Fruit fly (Drosophila melanogaster) whole organism, adult: ENCODE results near the gene CG7006.

Experiments
- CG11617 ChIP-seq: fragments of 200-800 bp; sonication (Bioruptor generic); optimal IDR thresholded peaks from 2 replicates; lab custom pipeline; 2017; ENCODE audit warnings: mild to moderate bottlenecking, missing biosample characterization, missing genetic modification reagents, missing genetic modification characterization
- CG12768 ChIP-seq: fragments of 200-800 bp; sonication (Bioruptor generic); optimal IDR thresholded peaks from 2 replicates; lab custom pipeline; 2017; ENCODE audit warnings: missing biosample characterization, missing genetic modification characterization, mild to moderate bottlenecking, moderate library complexity, missing genetic modification reagents
- CG14711 ChIP-seq: fragments of 200-800 bp; sonication (Bioruptor generic); optimal IDR thresholded peaks from 2 replicates; lab custom pipeline; 2018; ENCODE audit warnings: missing biosample characterization, mild to moderate bottlenecking, missing genetic modification characterization, moderate library complexity
- CG1620 ChIP-seq: fragments of 200-800 bp; sonication (Bioruptor generic); optimal IDR thresholded peaks from 2 replicates; lab custom pipeline; 2016; ENCODE audit warnings: missing biosample characterization, missing genetic modification characterization
- CG33017 ChIP-seq: fragments of 200-800 bp; sonication (Bioruptor generic); optimal IDR thresholded peaks from 2 replicates; lab custom pipeline; 2018; ENCODE audit warnings: missing biosample characterization, mild to moderate bottlenecking, missing genetic modification characterization, moderate library complexity
- CG5204 ChIP-seq: fragments of 200-800 bp; sonication (Bioruptor generic); optimal IDR thresholded peaks from 2 replicates; lab custom pipeline; 2016; ENCODE audit warnings: missing biosample characterization, missing genetic modification characterization
- CG7045 ChIP-seq: fragments of 200-800 bp; sonication (Bioruptor generic); optimal IDR thresholded peaks from 2 replicates; lab custom pipeline; 2017; ENCODE audit warnings: missing biosample characterization, mild to moderate bottlenecking, missing genetic modification characterization
- CG7101 ChIP-seq: fragments of 200-800 bp; sonication (Bioruptor generic); optimal IDR thresholded peaks from 2 replicates; lab custom pipeline; 2018; ENCODE audit warnings: missing biosample characterization, mild to moderate bottlenecking, missing genetic modification characterization, moderate library complexity
- Clk ChIP-seq: fragments of 200-800 bp; sonication (Bioruptor generic); optimal IDR thresholded peaks from 2 replicates; lab custom pipeline; 2017; ENCODE audit warnings: missing biosample characterization, missing genetic modification characterization
- Crg-1 ChIP-seq: fragments of 200-800 bp; sonication (Bioruptor generic); optimal IDR thresholded peaks from 2 replicates; lab custom pipeline; 2016; ENCODE audit warnings: missing biosample characterization, missing genetic modification characterization
- Hr96 ChIP-seq: fragments of 200-800 bp; sonication (Bioruptor generic); optimal IDR thresholded peaks from 2 replicates; lab custom pipeline; 2016; ENCODE audit warnings: missing biosample characterization, missing genetic modification characterization
- Mnt ChIP-seq: fragments of 200-800 bp; sonication (Bioruptor generic); optimal IDR thresholded peaks from 2 replicates; lab custom pipeline; 2016; ENCODE audit warnings: missing biosample characterization, mild to moderate bottlenecking, missing genetic modification characterization
- bab1 ChIP-seq: fragments of 200-800 bp; sonication (Bioruptor generic); optimal IDR thresholded peaks from 3 replicates; lab custom pipeline; 2019; ENCODE audit warnings: missing biosample characterization, mild to moderate bottlenecking, missing genetic modification characterization, moderate library complexity
- cic ChIP-seq: fragments of 200-800 bp; sonication (Bioruptor generic); optimal IDR thresholded peaks from 2 replicates; lab custom pipeline; 2017; ENCODE audit warnings: missing biosample characterization, mild to moderate bottlenecking, missing genetic modification characterization, moderate library complexity
- cnc ChIP-seq, 2 experiments: fragments of >200 bp; optimal IDR thresholded peaks; 2 replicates each; lab custom pipeline; 2017
- kay ChIP-seq: fragments of 200-800 bp; sonication (Bioruptor generic); peaks from one replicate; lab custom pipeline; 2016; ENCODE audit warnings: missing biosample characterization, missing genetic modification characterization, borderline replicate concordance
- ovo ChIP-seq: fragments of 200-800 bp; sonication (Bioruptor generic); optimal IDR thresholded peaks from 2 replicates; lab custom pipeline; 2016; ENCODE audit warnings: missing biosample characterization, missing genetic modification characterization
- pad ChIP-seq: fragments of 200-800 bp; sonication (Bioruptor generic); optimal IDR thresholded peaks from 3 replicates; lab custom pipeline; 2017; ENCODE audit warnings: missing biosample characterization, missing genetic modification characterization, mild to moderate bottlenecking, moderate library complexity, missing genetic modification reagents
- tj ChIP-seq: fragments of 200-800 bp; sonication (Bioruptor generic); optimal IDR thresholded peaks from 3 replicates; lab custom pipeline; 2017; ENCODE audit warnings: missing biosample characterization, mild to moderate bottlenecking, missing genetic modification characterization, moderate library complexity
- toe ChIP-seq: fragments of 200-800 bp; sonication (Bioruptor generic); optimal IDR thresholded peaks from 2 replicates; lab custom pipeline; 2016; ENCODE audit warnings: missing biosample characterization, missing genetic modification characterization

The CG7006 gene

DNA sequence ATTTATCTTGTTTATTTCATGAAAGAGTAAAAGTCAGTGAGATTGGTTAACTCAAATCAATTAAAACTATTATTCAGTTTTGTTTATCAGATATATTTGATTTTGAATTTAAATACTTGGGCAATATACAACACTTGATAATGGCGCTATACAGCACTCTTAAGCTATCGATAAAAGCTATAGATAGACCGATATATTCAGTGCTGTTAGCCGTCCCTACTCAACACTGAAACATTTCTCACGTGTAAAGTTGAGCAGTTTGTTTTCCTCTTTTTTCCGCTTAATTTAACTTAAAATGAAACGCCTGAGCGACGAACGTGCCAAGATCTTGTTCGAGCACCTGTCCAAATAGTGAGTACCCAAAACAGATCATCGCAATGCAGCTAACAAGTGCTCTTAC, at the start of gene CG7006:
Gene CG7006 (plus strand): TSS at position 208 of the 400 bp plus-strand sequence.
- TF ChIP-seq cnc (optimal IDR thresholded peaks at IDR 0.05; lab: Kevin White, UChicago) (no peak), CG7101 (tag; lab: Kevin White, UChicago) (peak; percentile 91), toe (peak; percentile 80), kay (GFP tag; lab: Kevin White, UChicago) (no peak), pad (peak; percentile 88), bab1 (GFP tag; lab: Kevin White, UChicago) (peak; percentile 75), CG7045 (GFP tag; lab: Kevin White, UChicago) (peak; percentile 71), CG14711 (peak; percentile 77), CG5204 (GFP tag; lab: Kevin White, UChicago) (peak; percentile 77), Hr96 (peak; percentile 76), CG33017 (tag; lab: Kevin White, UChicago) (peak; percentile 60), CG12768 (GFP tag; lab: Kevin White, UChicago) (peak; percentile 79), tj (GFP tag; lab: Kevin White, UChicago) (no peak), CG11617 (GFP tag; lab: Kevin White, UChicago) (peak; percentile 41), ovo (GFP tag; lab: Kevin White, UChicago) (peak; percentile 72), Mnt (GFP tag; lab: Kevin White, UChicago) (peak; percentile 97), cic (peak; percentile 43), CG1620 (peak; percentile 97), Clk (GFP tag; lab: Kevin White, UChicago) (peak; percentile 67), Crg-1 (GFP tag; lab: Kevin White, UChicago) (peak; percentile 98)

DNA sequence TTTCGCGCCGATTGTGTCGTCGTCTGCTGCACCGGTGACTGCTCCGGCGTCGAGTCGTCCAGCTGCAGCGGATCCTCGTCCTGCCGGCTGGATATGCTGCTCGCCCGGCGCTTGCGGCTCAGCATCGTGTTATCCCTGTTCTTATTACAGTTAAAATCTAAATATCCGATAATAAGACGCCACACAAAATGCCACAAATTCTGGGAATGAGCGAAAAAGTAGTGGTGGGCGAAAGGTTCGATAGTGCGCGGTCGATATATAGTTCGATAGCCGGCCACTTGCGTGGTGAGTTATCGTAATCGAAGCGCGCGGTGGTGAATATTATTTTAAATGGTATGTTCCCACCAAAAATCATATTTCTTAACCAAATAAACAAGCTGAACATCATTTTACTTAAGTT, 45.4 kb upstream of the CG7006 start, which contains the start of gene polybromo:
Gene polybromo (minus strand): TSS at position 212 of the 400 bp plus-strand sequence.
- TF ChIP-seq Mnt (GFP tag; lab: Kevin White, UChicago) (no peak), CG7101 (tag; lab: Kevin White, UChicago) (no peak), pad (no peak), Crg-1 (GFP tag; lab: Kevin White, UChicago) (no peak), bab1 (GFP tag; lab: Kevin White, UChicago) (peak; percentile 33), CG11617 (GFP tag; lab: Kevin White, UChicago) (no peak), toe (no peak), CG33017 (tag; lab: Kevin White, UChicago) (no peak), CG12768 (GFP tag; lab: Kevin White, UChicago) (no peak), kay (GFP tag; lab: Kevin White, UChicago) (peak; percentile 15), CG1620 (no peak), tj (GFP tag; lab: Kevin White, UChicago) (no peak)

DNA sequence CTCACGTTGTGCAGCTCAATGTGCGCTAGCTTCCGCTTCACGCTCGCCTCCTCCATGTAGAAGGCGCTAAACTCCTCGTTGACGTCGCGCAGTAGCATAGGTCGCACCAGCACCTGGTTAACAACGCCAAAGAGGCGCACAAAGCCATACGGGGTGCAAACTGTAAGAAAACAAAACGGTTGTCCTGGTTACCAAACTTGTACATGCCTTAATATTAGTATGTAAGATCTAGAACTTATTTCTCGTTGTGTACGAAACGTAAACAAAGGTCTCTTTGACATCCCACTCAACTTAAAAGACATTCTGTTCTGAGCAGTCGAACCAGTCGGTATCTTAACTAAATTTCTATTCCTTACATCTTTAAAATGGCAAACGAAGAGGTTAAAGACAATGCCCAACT, 43.1 kb upstream of the CG7006 start, which contains the start of gene CG6980:
Gene CG6980 (plus strand): TSS at position 301 of the 400 bp plus-strand sequence.
- TF ChIP-seq ovo (GFP tag; lab: Kevin White, UChicago): no peak
- TF ChIP-seq CG7045 (GFP tag; lab: Kevin White, UChicago): no peak
- no peak for TF ChIP-seq toe
- TF ChIP-seq cic: no peak
- no peak for TF ChIP-seq CG11617 (GFP tag; lab: Kevin White, UChicago)
- no peak for TF ChIP-seq Crg-1 (GFP tag; lab: Kevin White, UChicago)
- no peak for TF ChIP-seq CG12768 (GFP tag; lab: Kevin White, UChicago)
- no peak for TF ChIP-seq bab1 (GFP tag; lab: Kevin White, UChicago)
- no peak for TF ChIP-seq cnc (optimal IDR thresholded peaks at IDR 0.05; lab: Kevin White, UChicago)
- TF ChIP-seq CG1620: no peak
- no peak for TF ChIP-seq pad
- TF ChIP-seq Clk (GFP tag; lab: Kevin White, UChicago): no peak
- no peak for TF ChIP-seq CG33017 (tag; lab: Kevin White, UChicago)
- TF ChIP-seq CG7101 (tag; lab: Kevin White, UChicago): no peak
- TF ChIP-seq tj (GFP tag; lab: Kevin White, UChicago): no peak
- TF ChIP-seq CG14711: no peak
- TF ChIP-seq Mnt (GFP tag; lab: Kevin White, UChicago): no peak
- TF ChIP-seq CG5204 (GFP tag; lab: Kevin White, UChicago): no peak
- no peak for TF ChIP-seq kay (GFP tag; lab: Kevin White, UChicago)

DNA sequence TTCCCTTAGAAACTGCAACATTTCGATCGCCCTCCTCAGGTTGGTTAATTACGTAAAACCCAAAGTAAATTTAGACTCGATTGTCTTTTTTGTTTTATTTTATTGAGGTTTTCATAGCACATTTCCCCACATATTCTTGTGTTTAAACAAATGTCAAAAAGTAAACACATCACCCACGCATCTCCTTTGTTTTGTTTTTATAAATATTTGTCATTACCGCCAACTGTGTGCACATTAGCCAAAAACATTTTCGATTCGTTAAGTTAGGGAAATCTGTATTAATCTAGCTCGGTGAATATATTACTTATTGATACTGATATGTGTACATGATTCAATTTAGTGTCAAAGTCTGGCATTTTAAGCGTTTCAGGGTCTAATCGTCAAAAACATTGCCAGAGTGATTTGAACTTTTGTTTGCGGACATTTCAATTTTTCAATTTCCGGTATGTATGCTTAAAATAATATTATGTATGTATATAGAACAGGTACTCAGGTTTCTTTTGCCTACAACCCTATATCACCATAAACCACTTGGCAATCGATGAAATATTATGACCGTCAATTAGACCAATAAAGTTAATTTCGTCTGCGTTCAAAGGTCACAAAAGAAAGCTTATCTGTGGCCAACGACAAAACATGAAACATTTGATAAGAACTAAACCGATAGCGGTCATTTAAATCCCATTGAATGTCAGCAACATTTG, 40.7 kb upstream of the CG7006 start:
- TF ChIP-seq kay (GFP tag; lab: Kevin White, UChicago) (peak; percentile 81), CG33017 (tag; lab: Kevin White, UChicago) (peak; percentile 5), CG12768 (GFP tag; lab: Kevin White, UChicago) (no peak)

DNA sequence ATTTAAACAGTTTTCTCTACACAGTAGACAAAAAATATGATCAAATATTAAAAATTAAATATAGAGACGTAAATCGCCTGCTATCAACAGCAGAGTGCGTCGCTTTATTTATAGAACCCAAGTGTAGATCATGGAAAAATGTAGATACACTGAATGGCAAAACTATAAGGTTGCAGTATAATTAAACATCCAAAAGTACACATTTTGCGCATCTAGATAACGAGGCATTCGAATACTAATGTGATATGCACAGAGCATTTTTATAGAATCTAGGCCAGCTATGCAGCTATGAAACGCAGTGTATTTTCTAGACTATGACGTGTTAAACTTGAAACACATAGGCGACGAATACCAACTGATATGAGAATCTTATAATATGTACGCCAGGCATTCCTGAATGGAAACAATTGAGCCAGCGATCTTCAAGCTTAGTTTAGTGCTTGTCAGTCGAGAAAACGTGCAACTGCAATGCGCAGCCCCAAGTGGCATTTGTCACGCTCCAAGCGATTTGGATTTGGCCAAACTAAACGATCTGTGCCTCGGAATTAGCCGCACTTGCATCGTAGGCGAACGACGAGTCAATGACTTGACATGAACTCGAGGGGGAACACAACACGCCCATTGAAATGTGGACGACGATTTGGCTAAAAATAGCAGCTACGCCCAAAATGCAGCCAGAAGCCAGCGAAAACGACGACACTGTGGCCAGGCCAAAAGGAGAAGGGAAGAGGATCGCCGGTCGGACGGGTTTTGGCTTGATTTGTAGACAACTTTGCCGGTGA, 39.4 kb upstream of the CG7006 start:
- peak; percentile 76 for TF ChIP-seq CG11617 (GFP tag; lab: Kevin White, UChicago)
- peak; percentile 97 for TF ChIP-seq CG33017 (tag; lab: Kevin White, UChicago)
- TF ChIP-seq kay (GFP tag; lab: Kevin White, UChicago): peak; percentile 94
- TF ChIP-seq bab1 (GFP tag; lab: Kevin White, UChicago): peak; percentile 79
- peak; percentile 80 for TF ChIP-seq Hr96
- TF ChIP-seq CG5204 (GFP tag; lab: Kevin White, UChicago): peak; percentile 81
- TF ChIP-seq CG1620: peak; percentile 9
- peak; percentile 95 for TF ChIP-seq CG12768 (GFP tag; lab: Kevin White, UChicago)
- TF ChIP-seq Mnt (GFP tag; lab: Kevin White, UChicago): peak; percentile 64
- peak; percentile 70 for TF ChIP-seq pad
- TF ChIP-seq CG7101 (tag; lab: Kevin White, UChicago): peak; percentile 96
- no peak for TF ChIP-seq ovo (GFP tag; lab: Kevin White, UChicago)
- peak; percentile 88 for TF ChIP-seq CG14711
- TF ChIP-seq Crg-1 (GFP tag; lab: Kevin White, UChicago): peak; percentile 78
- no peak for TF ChIP-seq cnc (optimal IDR thresholded peaks at IDR 0.05; lab: Kevin White, UChicago)
- TF ChIP-seq tj (GFP tag; lab: Kevin White, UChicago): peak; percentile 23
- peak; percentile 91 for TF ChIP-seq CG7045 (GFP tag; lab: Kevin White, UChicago)
- peak; percentile 56 for TF ChIP-seq cic
- peak; percentile 67 for TF ChIP-seq Clk (GFP tag; lab: Kevin White, UChicago)
- peak; percentile 48 for TF ChIP-seq toe
